Fruit fly (Drosophila melanogaster) whole organism, embryonic: Measurements from ENCODE around the gene tsl.

Experiments
- B-H1 ChIP-seq: fragments of 200-800 bp; sonication (Bioruptor generic); IDR thresholded peaks from 3 replicates; pipeline ENCODE4 v1.3.6; 2022; ENCODE audit warnings: missing biosample characterization, missing genetic modification characterization
- CG12744 ChIP-seq: fragments of 200-800 bp; sonication (Bioruptor generic); optimal IDR thresholded peaks from 2 replicates; lab custom pipeline; 2016; ENCODE audit warnings: missing biosample characterization, missing genetic modification characterization
- CG12769 ChIP-seq: fragments of 200-800 bp; sonication (Bioruptor generic); optimal IDR thresholded peaks from 2 replicates; lab custom pipeline; 2019; ENCODE audit warnings: missing biosample characterization, mild to moderate bottlenecking, missing genetic modification characterization, moderate library complexity
- CG14860 ChIP-seq: fragments of 200-800 bp; sonication (Bioruptor generic); IDR thresholded peaks from 3 replicates; pipeline ENCODE4 v1.3.6; 2022; ENCODE audit warnings: missing biosample characterization, missing genetic modification characterization; ENCODE audit not compliant: partially characterized antibody
- CG15479 ChIP-seq: fragments of 200-800 bp; sonication (Bioruptor generic); optimal IDR thresholded peaks from 3 replicates; lab custom pipeline; 2019; ENCODE audit warnings: missing biosample characterization, mild to moderate bottlenecking, missing genetic modification characterization, moderate library complexity
- CG17385 ChIP-seq: fragments of 200-800 bp; sonication (Bioruptor generic); optimal IDR thresholded peaks from 3 replicates; lab custom pipeline; 2018; ENCODE audit warnings: missing biosample characterization, mild to moderate bottlenecking, missing genetic modification characterization
- CG31365 ChIP-seq: fragments of 200-800 bp; sonication (Bioruptor generic); optimal IDR thresholded peaks from 2 replicates; lab custom pipeline; 2018; ENCODE audit warnings: missing biosample characterization, mild to moderate bottlenecking, missing genetic modification characterization
- CG32772 ChIP-seq: fragments of 200-800 bp; sonication (Bioruptor generic); IDR thresholded peaks from 2 replicates; pipeline ENCODE4 v1.3.6; 2022; ENCODE audit warnings: missing biosample characterization, missing genetic modification characterization
- CG34376 ChIP-seq: fragments of 200-800 bp; sonication (Bioruptor generic); optimal IDR thresholded peaks from 2 replicates; lab custom pipeline; 2018; ENCODE audit warnings: missing biosample characterization, mild to moderate bottlenecking, missing genetic modification characterization
- CG3726 ChIP-seq: fragments of 200-800 bp; sonication (Bioruptor generic); IDR thresholded peaks from 3 replicates; pipeline ENCODE4, ENCODE4 v1.3.6; 2022; ENCODE audit warnings: missing biosample characterization, missing genetic modification characterization
- CG4360 ChIP-seq: fragments of 200-800 bp; sonication (Bioruptor generic); IDR thresholded peaks from 2 replicates; pipeline ENCODE4 v1.3.6; 2022; ENCODE audit warnings: missing biosample characterization, missing genetic modification characterization
- CG4854 ChIP-seq: fragments of 200-800 bp; sonication (Bioruptor generic); optimal IDR thresholded peaks from 2 replicates; lab custom pipeline; 2016; ENCODE audit warnings: missing biosample characterization, missing genetic modification characterization, inconsistent platforms
- CG6765 ChIP-seq: fragments of 200-800 bp; sonication (Bioruptor generic); optimal IDR thresholded peaks from 3 replicates; lab custom pipeline; 2017; ENCODE audit warnings: missing biosample characterization, mild to moderate bottlenecking, missing genetic modification characterization
- CG8944 ChIP-seq: fragments of 200-800 bp; sonication (Bioruptor generic); optimal IDR thresholded peaks from 3 replicates; lab custom pipeline; 2016; ENCODE audit warnings: missing biosample characterization, missing genetic modification characterization
- D ChIP-seq, 2 experiments: fragments of 200-800 bp in 1 of 2; fragments of >200 bp in 1 of 2; sonication (Bioruptor generic) in 1 of 2; optimal IDR thresholded peaks; 2 replicates in 1 of 2; 3 replicates in 1 of 2; lab custom pipeline; 2017; ENCODE audit warnings: mild to moderate bottlenecking in 1 of 2, missing biosample characterization in 1 of 2, missing genetic modification characterization in 1 of 2, missing genetic modification reagents in 1 of 2
- Deaf1 ChIP-seq: fragments of 200-800 bp; optimal IDR thresholded peaks from 3 replicates; lab custom pipeline; 2019; ENCODE audit warnings: missing biosample characterization, mild to moderate bottlenecking, missing genetic modification characterization, moderate library complexity
- Dp ChIP-seq: fragments of 200-800 bp; sonication (Bioruptor generic); optimal IDR thresholded peaks from 2 replicates; lab custom pipeline; 2018; ENCODE audit warnings: missing biosample characterization, mild to moderate bottlenecking, missing genetic modification characterization, moderate library complexity
- Fer3 ChIP-seq: fragments of 200-800 bp; sonication (Bioruptor generic); optimal IDR thresholded peaks from 2 replicates; lab custom pipeline; 2018; ENCODE audit warnings: missing biosample characterization, mild to moderate bottlenecking, missing genetic modification characterization, moderate library complexity
- HLH4C ChIP-seq: fragments of 200-800 bp; sonication (Bioruptor generic); IDR thresholded peaks from 3 replicates; pipeline ENCODE4 v1.3.6; 2022; ENCODE audit warnings: missing biosample characterization, missing genetic modification characterization; ENCODE audit not compliant: partially characterized antibody
- Hey ChIP-seq: fragments of 200-800 bp; sonication (Bioruptor generic); optimal IDR thresholded peaks from 3 replicates; lab custom pipeline; 2018; ENCODE audit warnings: missing biosample characterization, mild to moderate bottlenecking, missing genetic modification characterization
- Hmx ChIP-seq: fragments of 200-800 bp; sonication (Bioruptor generic); optimal IDR thresholded peaks from 2 replicates; lab custom pipeline; 2016; ENCODE audit warnings: missing biosample characterization, missing genetic modification characterization
- Lhr ChIP-seq: fragments of 200-800 bp; sonication (Bioruptor generic); optimal IDR thresholded peaks from 3 replicates; lab custom pipeline; 2017; ENCODE audit warnings: mild to moderate bottlenecking, missing biosample characterization, missing genetic modification reagents, missing genetic modification characterization
- Med ChIP-seq: fragments of 200-800 bp; sonication (Bioruptor generic); peaks from one replicate; lab custom pipeline; 2016; ENCODE audit warnings: missing biosample characterization, missing genetic modification characterization, mild to moderate bottlenecking, inconsistent platforms, moderate library complexity
- Nf-YC ChIP-seq: fragments of 200-800 bp; optimal IDR thresholded peaks from 3 replicates; lab custom pipeline; 2019; ENCODE audit warnings: missing biosample characterization, mild to moderate bottlenecking, missing genetic modification characterization, moderate library complexity
- Opbp ChIP-seq: fragments of 200-800 bp; sonication (Bioruptor generic); IDR thresholded peaks from 3 replicates; pipeline ENCODE4 v1.3.6; 2022; ENCODE audit warnings: missing biosample characterization, missing genetic modification characterization; ENCODE audit not compliant: partially characterized antibody
- PHDP ChIP-seq: fragments of 200-800 bp; sonication (Bioruptor generic); optimal IDR thresholded peaks from 3 replicates; lab custom pipeline; 2018; ENCODE audit warnings: missing biosample characterization, mild to moderate bottlenecking, missing genetic modification characterization, moderate library complexity
- Poxn ChIP-seq: fragments of 200-800 bp; sonication (Bioruptor generic); IDR thresholded peaks from 2 replicates; pipeline ENCODE4 v1.3.6; 2022; ENCODE audit warnings: missing biosample characterization, missing genetic modification characterization
- Sry-δ ChIP-seq: fragments of 200-800 bp; sonication (Bioruptor generic); optimal IDR thresholded peaks from 2 replicates; lab custom pipeline; 2016; ENCODE audit warnings: missing biosample characterization, missing genetic modification characterization
- Vsx1 ChIP-seq: fragments of 200-800 bp; sonication (Bioruptor generic); optimal IDR thresholded peaks from 2 replicates; lab custom pipeline; 2017; ENCODE audit warnings: missing biosample characterization, mild to moderate bottlenecking, missing genetic modification characterization, missing genetic modification reagents
- ap ChIP-seq: fragments of 200-800 bp; sonication (Bioruptor generic); IDR thresholded peaks from 2 replicates; pipeline ENCODE4 v1.3.6; 2022; ENCODE audit warnings: missing biosample characterization, missing genetic modification characterization
- btn ChIP-seq: fragments of 200-800 bp; sonication (Bioruptor generic); optimal IDR thresholded peaks from 2 replicates; lab custom pipeline; 2016; ENCODE audit warnings: missing biosample characterization, missing genetic modification characterization
- ewg ChIP-seq: fragments of 200-800 bp; sonication (Bioruptor generic); optimal IDR thresholded peaks from 3 replicates; lab custom pipeline; 2017; ENCODE audit warnings: mild to moderate bottlenecking, missing biosample characterization, missing genetic modification reagents, missing genetic modification characterization
- grau ChIP-seq: fragments of 200-800 bp; optimal IDR thresholded peaks from 3 replicates; lab custom pipeline; 2019; ENCODE audit warnings: missing biosample characterization, mild to moderate bottlenecking, missing genetic modification characterization, moderate library complexity
- grn ChIP-seq: fragments of 200-800 bp; sonication (Bioruptor generic); optimal IDR thresholded peaks from 3 replicates; lab custom pipeline; 2017; ENCODE audit warnings: missing biosample characterization, missing genetic modification characterization
- h ChIP-seq: fragments of >200 bp; optimal IDR thresholded peaks from 2 replicates; lab custom pipeline; 2017
- ham ChIP-seq: fragments of 200-800 bp; sonication (Bioruptor generic); IDR thresholded peaks from 2 replicates; pipeline ENCODE4 v1.3.6; 2022; ENCODE audit warnings: missing biosample characterization, missing genetic modification characterization
- jumu ChIP-seq: fragments of 200-800 bp; sonication (Bioruptor generic); optimal IDR thresholded peaks from 3 replicates; lab custom pipeline; 2016; ENCODE audit warnings: missing biosample characterization, missing genetic modification characterization
- knrl ChIP-seq: fragments of 200-800 bp; sonication (Bioruptor generic); IDR thresholded peaks from 3 replicates; pipeline ENCODE4 v1.3.6; 2022; ENCODE audit warnings: missing biosample characterization, missing genetic modification characterization; ENCODE audit not compliant: partially characterized antibody
- mam ChIP-seq: fragments of 200-800 bp; sonication (Bioruptor generic); optimal IDR thresholded peaks from 3 replicates; lab custom pipeline; 2016; ENCODE audit warnings: missing biosample characterization, missing genetic modification characterization
- mld ChIP-seq: fragments of 200-800 bp; sonication (Bioruptor generic); IDR thresholded peaks from 3 replicates; pipeline ENCODE4 v1.3.6; 2022; ENCODE audit warnings: missing biosample characterization, missing genetic modification characterization; ENCODE audit not compliant: partially characterized antibody
- salm ChIP-seq: fragments of 200-800 bp; sonication (Bioruptor generic); optimal IDR thresholded peaks from 2 replicates; lab custom pipeline; 2018; ENCODE audit warnings: missing biosample characterization, mild to moderate bottlenecking, missing genetic modification characterization
- sna ChIP-seq: fragments of 200-800 bp; sonication (Bioruptor generic); IDR thresholded peaks from 2 replicates; pipeline ENCODE4 v1.3.6; 2022; ENCODE audit warnings: missing biosample characterization, missing genetic modification characterization; ENCODE audit not compliant: partially characterized antibody
- ssp ChIP-seq: fragments of 200-800 bp; sonication (Bioruptor generic); IDR thresholded peaks from 2 replicates; pipeline ENCODE4 v1.3.6; 2022; ENCODE audit warnings: missing biosample characterization, missing genetic modification characterization
- sug ChIP-seq: fragments of 200-800 bp; optimal IDR thresholded peaks from 2 replicates; lab custom pipeline; 2019; ENCODE audit warnings: missing biosample characterization, mild to moderate bottlenecking, missing genetic modification characterization, moderate library complexity
- tgo ChIP-seq: fragments of 200-800 bp; sonication (Bioruptor generic); IDR thresholded peaks from 3 replicates; pipeline ENCODE4 v1.3.6; 2022; ENCODE audit warnings: missing biosample characterization, missing genetic modification characterization
- wdn ChIP-seq: fragments of 200-800 bp; sonication (Bioruptor generic); IDR thresholded peaks from 2 replicates; pipeline ENCODE4 v1.3.6; 2022; ENCODE audit warnings: missing biosample characterization, missing genetic modification characterization
- yki ChIP-seq: fragments of >200 bp; optimal IDR thresholded peaks from 3 replicates; lab custom pipeline; 2018
- zen ChIP-seq: fragments of 200-800 bp; sonication (Bioruptor generic); optimal IDR thresholded peaks from 3 replicates; lab custom pipeline; 2018; ENCODE audit warnings: missing biosample characterization, mild to moderate bottlenecking, missing genetic modification characterization, moderate library complexity
- zfh1 ChIP-seq: fragments of 200-800 bp; sonication (Bioruptor generic); IDR thresholded peaks from 3 replicates; pipeline ENCODE4 v1.3.6; 2022; ENCODE audit warnings: missing biosample characterization, missing genetic modification characterization

tsl gene

dm6 chr3R:21829487-21829957, 47.2 kb upstream of the tsl start (continued):
- TF ChIP-seq grn (GFP tag; lab: Kevin White, UChicago), result peak; percentile 73
- TF ChIP-seq mld, result no peak
- no peak for TF ChIP-seq wdn
- peak; percentile 55 for TF ChIP-seq Med (GFP tag; lab: Kevin White, UChicago)
- TF ChIP-seq CG6765 (GFP tag; lab: Kevin White, UChicago), result no peak
- TF ChIP-seq CG4360 (GFP tag; lab: Robert Waterston, UW), result peak; percentile 98
- TF ChIP-seq Dp (GFP tag; lab: Kevin White, UChicago), result no peak
- no peak for TF ChIP-seq mam (GFP tag; lab: Kevin White, UChicago)
- TF ChIP-seq Hey (tag; lab: Kevin White, UChicago), result no peak
- peak; percentile 36 for TF ChIP-seq yki
- no peak for TF ChIP-seq Fer3 (tag; lab: Kevin White, UChicago)
- no peak for TF ChIP-seq zen (tag; lab: Kevin White, UChicago)
- peak; percentile 12 for TF ChIP-seq ewg
- TF ChIP-seq CG15479, result peak; percentile 76

dm6 chr3R:21828785-21829486, 46.6 kb upstream of the tsl start:
- TF ChIP-seq sna (GFP tag; lab: Robert Waterston, UW), result no peak
- peak; percentile 79 for TF ChIP-seq grau (tag; lab: Kevin White, UChicago)
- TF ChIP-seq tgo, result peak; percentile 52; the same call in 1 of the 3 replicates
- TF ChIP-seq CG34376, result no peak
- TF ChIP-seq Hmx (GFP tag; lab: Kevin White, UChicago), result no peak
- no peak for TF ChIP-seq sug (tag; lab: Kevin White, UChicago)
- TF ChIP-seq CG12744 (GFP tag; lab: Kevin White, UChicago), result no peak
- TF ChIP-seq Sry-δ (GFP tag; lab: Kevin White, UChicago), result no peak
- TF ChIP-seq Deaf1 (tag; lab: Kevin White, UChicago), result peak; percentile 6
- no peak for TF ChIP-seq h (lab: Kevin White, UChicago)
- TF ChIP-seq Lhr (GFP tag; lab: Kevin White, UChicago), result peak; percentile 33
- TF ChIP-seq HLH4C (GFP tag; lab: Robert Waterston, UW), result no peak
- no peak for TF ChIP-seq jumu (GFP tag; lab: Kevin White, UChicago)
- peak; percentile 56 for TF ChIP-seq salm (tag; lab: Kevin White, UChicago)
- no peak for TF ChIP-seq CG8944 (GFP tag; lab: Kevin White, UChicago)
- peak; percentile 37 for TF ChIP-seq ap (GFP tag; lab: Robert Waterston, UW)
- TF ChIP-seq CG4854 (GFP tag; lab: Kevin White, UChicago), result no peak
- peak; percentile 55; the same call in 2 of the 3 replicates for TF ChIP-seq zfh1 (GFP tag; lab: Robert Waterston, UW)
- TF ChIP-seq ssp, result peak; percentile 37; the same call in 1 of the 2 replicates
- no peak for TF ChIP-seq Poxn (GFP tag; lab: Robert Waterston, UW)
- TF ChIP-seq CG32772 (GFP tag; lab: Robert Waterston, UW), result peak; percentile 52
- TF ChIP-seq PHDP, result peak; percentile 78
- peak; percentile 32 for TF ChIP-seq Vsx1 (GFP tag; lab: Kevin White, UChicago)
- TF ChIP-seq CG14860, result no peak
- no peak for TF ChIP-seq CG31365 (tag; lab: Kevin White, UChicago)
- no peak for TF ChIP-seq btn (GFP tag; lab: Kevin White, UChicago)
- no peak for TF ChIP-seq Nf-YC (tag; lab: Kevin White, UChicago)
- no peak for TF ChIP-seq B-H1
- no peak for TF ChIP-seq D (optimal IDR thresholded peaks at IDR 0.05; lab: Kevin White, UChicago)
- peak; percentile 90 for TF ChIP-seq D (GFP tag; optimal IDR thresholded peaks at IDR 0.05; lab: Kevin White, UChicago)
- peak; percentile 53 for TF ChIP-seq CG17385 (GFP tag; lab: Kevin White, UChicago)
- no peak for TF ChIP-seq knrl
- 0 out of 3 replicates have a peak, but pooled peaks have one; percentile 30 for TF ChIP-seq CG3726 (GFP tag; lab: Robert Waterston, UW)
- TF ChIP-seq ham (GFP tag; lab: Robert Waterston, UW), result no peak
- TF ChIP-seq Opbp (GFP tag; lab: Robert Waterston, UW), result peak; percentile 14; the same call in 1 of the 3 replicates
- no peak for TF ChIP-seq CG12769 (tag; lab: Kevin White, UChicago)
